Fruit fly (Drosophila melanogaster) whole organism, adult: ENCODE results near the gene CG31457.

Experiments
- CG7101 ChIP-seq: fragments of 200-800 bp; sonication (Bioruptor generic); optimal IDR thresholded peaks from 2 replicates; lab custom pipeline; 2018; ENCODE audit warnings: missing biosample characterization, mild to moderate bottlenecking, missing genetic modification characterization, moderate library complexity
- Hr96 ChIP-seq: fragments of 200-800 bp; sonication (Bioruptor generic); optimal IDR thresholded peaks from 2 replicates; lab custom pipeline; 2016; ENCODE audit warnings: missing biosample characterization, missing genetic modification characterization
- Mnt ChIP-seq: fragments of 200-800 bp; sonication (Bioruptor generic); optimal IDR thresholded peaks from 2 replicates; lab custom pipeline; 2016; ENCODE audit warnings: missing biosample characterization, mild to moderate bottlenecking, missing genetic modification characterization
- ovo ChIP-seq: fragments of 200-800 bp; sonication (Bioruptor generic); optimal IDR thresholded peaks from 2 replicates; lab custom pipeline; 2016; ENCODE audit warnings: missing biosample characterization, missing genetic modification characterization

dm6 chr3R:23126241-23127022, 1.3 kb downstream of the CG31457 start, which contains the start of gene CG31365:
- no peak for TF ChIP-seq ovo (GFP tag; lab: Kevin White, UChicago)
- TF ChIP-seq Mnt (GFP tag; lab: Kevin White, UChicago): no peak
- no peak for TF ChIP-seq CG7101 (tag; lab: Kevin White, UChicago)
- TF ChIP-seq Hr96 (GFP tag; lab: Kevin White, UChicago): no peak
